Worm (Caenorhabditis elegans): Measurements from ENCODE around the gene abi-1.

- TF ChIP-seq fos-1 (tag; optimal IDR thresholded peaks at IDR 0.05) = no peak
- no peak for TF ChIP-seq nhr-237 (tag; optimal IDR thresholded peaks at IDR 0.05)
- no peak for TF ChIP-seq unc-39 (tag; optimal IDR thresholded peaks at IDR 0.05)
- no peak for TF ChIP-seq ceh-9 (tag; optimal IDR thresholded peaks at IDR 0.05)
- no peak for TF ChIP-seq ZK546.5 (tag; optimal IDR thresholded peaks at IDR 0.05)
- TF ChIP-seq ceh-16 (tag; optimal IDR thresholded peaks at IDR 0.05) = no peak
Observed at ce11 chrIII:5697963-5698730, 5.6 kb upstream of the abi-1 start, which contains the start of the genes lgg-3 and rgs-5.

All from whole organism, L3 larva.